1 fruit fly cellular context compared by ENCODE assay signal in genomic region chr3R:7144245-7144904, dm6.
TF ChIP-seq lines count a peak whose summit lies in the region.

Gene CG14610, minus strand, starts transcription at chr3R:7144295.
Gene CG2656, plus strand, starts transcription at chr3R:7144724.

TF ChIP-seq in whole organism, embryonic, 481 proteins besides CTCF, POLR2A, EP300 and RAD21 (continued from another document and continues in another):
- peak; percentile 50 for TF ChIP-seq zen (tag; optimal IDR thresholded peaks at IDR 0.05; lab: Kevin White, UChicago)
- peak; percentile 90 for TF ChIP-seq CG2199 (GFP tag; IDR thresholded peaks at IDR 0.05; lab: Robert Waterston, UW)
- TF ChIP-seq NfI (GFP tag; optimal IDR thresholded peaks at IDR 0.05; lab: Kevin White, UChicago): peak; percentile 80
- TF ChIP-seq Lhr (GFP tag; optimal IDR thresholded peaks at IDR 0.05; lab: Kevin White, UChicago): peak; percentile 42
- peak; percentile 73 for TF ChIP-seq Xrp1 (GFP tag; IDR thresholded peaks at IDR 0.05; lab: Robert Waterston, UW)
- TF ChIP-seq Doc3 (GFP tag; IDR thresholded peaks at IDR 0.05; lab: Robert Waterston, UW; ENCODE audit: partially characterized antibody): 0 out of 3 replicates have a peak, but pooled peaks have one; percentile 33
- peak; percentile 54 for TF ChIP-seq NK7.1 (GFP tag; optimal IDR thresholded peaks at IDR 0.05; lab: Kevin White, UChicago)
- peak; percentile 51; the same call in 2 of the 3 replicates for TF ChIP-seq knrl (GFP tag; IDR thresholded peaks at IDR 0.05; lab: Robert Waterston, UW; ENCODE audit: partially characterized antibody)
- peak; percentile 73 for TF ChIP-seq CG12391 (tag; optimal IDR thresholded peaks at IDR 0.05; lab: Kevin White, UChicago)
- TF ChIP-seq CG7372 (GFP tag; IDR thresholded peaks at IDR 0.05; lab: Robert Waterston, UW): no peak
- TF ChIP-seq CG30431 (GFP tag; optimal IDR thresholded peaks at IDR 0.05; lab: Kevin White, UChicago): peak; percentile 43
- peak; percentile 90 for TF ChIP-seq HLH54F (GFP tag; optimal IDR thresholded peaks at IDR 0.05; lab: Kevin White, UChicago)
- TF ChIP-seq CG15514 (GFP tag; optimal IDR thresholded peaks at IDR 0.05; lab: Kevin White, UChicago): peak; percentile 82
- TF ChIP-seq emc (GFP tag; optimal IDR thresholded peaks at IDR 0.05; lab: Kevin White, UChicago): peak; percentile 43
- TF ChIP-seq gro (GFP tag; optimal IDR thresholded peaks at IDR 0.05; lab: Kevin White, UChicago): peak; percentile 85
- peak; percentile 87 for TF ChIP-seq repo (GFP tag; optimal IDR thresholded peaks at IDR 0.05; lab: Kevin White, UChicago)
- TF ChIP-seq usp (GFP tag; optimal IDR thresholded peaks at IDR 0.05; lab: Kevin White, UChicago): no peak
- peak; percentile 94 for TF ChIP-seq MBD-R2 (GFP tag; IDR thresholded peaks at IDR 0.05; lab: Robert Waterston, UW)
- 0 out of 2 replicates have a peak, but pooled peaks have one; percentile 28 for TF ChIP-seq CG6689 (GFP tag; IDR thresholded peaks at IDR 0.05; lab: Robert Waterston, UW)
- peak; percentile 36 for TF ChIP-seq Oli (tag; optimal IDR thresholded peaks at IDR 0.05; lab: Kevin White, UChicago)
- TF ChIP-seq chn (GFP tag; optimal IDR thresholded peaks at IDR 0.05; lab: Kevin White, UChicago): peak; percentile 81
- no peak for TF ChIP-seq sim (GFP tag; IDR thresholded peaks at IDR 0.05; lab: Robert Waterston, UW)
- peak; percentile 68 for TF ChIP-seq nmo (GFP tag; optimal IDR thresholded peaks at IDR 0.05; lab: Kevin White, UChicago)
- TF ChIP-seq peb (GFP tag; IDR thresholded peaks at IDR 0.05; lab: Robert Waterston, UW): no peak
- TF ChIP-seq Hr51 (GFP tag; optimal IDR thresholded peaks at IDR 0.05; lab: Kevin White, UChicago): peak; percentile 44 to 82
- TF ChIP-seq Ets97D (GFP tag; optimal IDR thresholded peaks at IDR 0.05; lab: Kevin White, UChicago): peak; percentile 82
- TF ChIP-seq CG15479 (GFP tag; optimal IDR thresholded peaks at IDR 0.05; lab: Kevin White, UChicago): no peak
- TF ChIP-seq CG10959 (GFP tag; IDR thresholded peaks at IDR 0.05; lab: Robert Waterston, UW): peak; percentile 34; the same call in 1 of the 2 replicates
- TF ChIP-seq en (GFP tag; optimal IDR thresholded peaks at IDR 0.05; lab: Kevin White, UChicago): peak; percentile 59
- TF ChIP-seq CG12659 (GFP tag; optimal IDR thresholded peaks at IDR 0.05; lab: Kevin White, UChicago): peak; percentile 78
- peak; percentile 73 for TF ChIP-seq CG17829 (tag; optimal IDR thresholded peaks at IDR 0.05; lab: Kevin White, UChicago)
- no peak for TF ChIP-seq CG43689 (GFP tag; IDR thresholded peaks at IDR 0.05; lab: Robert Waterston, UW)
- TF ChIP-seq trem (tag; optimal IDR thresholded peaks at IDR 0.05; lab: Kevin White, UChicago): peak; percentile 100
- TF ChIP-seq Kr (GFP tag; optimal IDR thresholded peaks at IDR 0.05; lab: Kevin White, UChicago): no peak
- peak; percentile 78 for TF ChIP-seq caup (GFP tag; optimal IDR thresholded peaks at IDR 0.05; lab: Kevin White, UChicago; ENCODE audit: severe bottlenecking)
- TF ChIP-seq CG2889 (GFP tag; IDR thresholded peaks at IDR 0.05; lab: Robert Waterston, UW): no peak
- TF ChIP-seq CG7786 (GFP tag; optimal IDR thresholded peaks at IDR 0.05; lab: Kevin White, UChicago): peak; percentile 84
- peak; percentile 55 for TF ChIP-seq CG10462 (GFP tag; optimal IDR thresholded peaks at IDR 0.05; lab: Kevin White, UChicago)
- no peak for TF ChIP-seq jing (GFP tag; optimal IDR thresholded peaks at IDR 0.05; lab: Kevin White, UChicago)
- no peak for TF ChIP-seq CG6254 (GFP tag; optimal IDR thresholded peaks at IDR 0.05; lab: Kevin White, UChicago)
- TF ChIP-seq CG4854 (GFP tag; optimal IDR thresholded peaks at IDR 0.05; lab: Kevin White, UChicago): peak; percentile 62
- peak; percentile 53; the same call in 1 of the 2 replicates for TF ChIP-seq lmd (GFP tag; IDR thresholded peaks at IDR 0.05; lab: Robert Waterston, UW)
- no peak for TF ChIP-seq nerfin-2 (GFP tag; IDR thresholded peaks at IDR 0.05; lab: Robert Waterston, UW; ENCODE audit: partially characterized antibody)
- no peak; the same call in 1 of the 2 replicates for TF ChIP-seq CG4360 (GFP tag; IDR thresholded peaks at IDR 0.05; lab: Robert Waterston, UW)
- no peak for TF ChIP-seq CG5180 (GFP tag; optimal IDR thresholded peaks at IDR 0.05; lab: Kevin White, UChicago)
- peak; percentile 68 for TF ChIP-seq CG9876 (GFP tag; optimal IDR thresholded peaks at IDR 0.05; lab: Kevin White, UChicago)
- no peak for TF ChIP-seq CG7357 (GFP tag; IDR thresholded peaks at IDR 0.05; lab: Robert Waterston, UW)
- peak; percentile 96 for TF ChIP-seq sens (GFP tag; lab: Kevin White, UChicago)
- peak; percentile 78 for TF ChIP-seq CG7987 (GFP tag; optimal IDR thresholded peaks at IDR 0.05; lab: Kevin White, UChicago)
- TF ChIP-seq E2f1 (GFP tag; IDR thresholded peaks at IDR 0.05; lab: Robert Waterston, UW): peak; percentile 26; the same call in 1 of the 2 replicates
- peak; percentile 16 for TF ChIP-seq twi (tag; optimal IDR thresholded peaks at IDR 0.05; lab: Kevin White, UChicago)
- peak; percentile 24; the same call in 1 of the 2 replicates for TF ChIP-seq CG5953 (GFP tag; IDR thresholded peaks at IDR 0.05; lab: Robert Waterston, UW)
- TF ChIP-seq CG15269 (tag; optimal IDR thresholded peaks at IDR 0.05; lab: Kevin White, UChicago): no peak
- peak; percentile 82 for TF ChIP-seq shn (GFP tag; optimal IDR thresholded peaks at IDR 0.05; lab: Kevin White, UChicago)
- TF ChIP-seq Dbx (GFP tag; IDR thresholded peaks at IDR 0.05; lab: Robert Waterston, UW): peak; percentile 67
- no peak for TF ChIP-seq slou (GFP tag; optimal IDR thresholded peaks at IDR 0.05; lab: Kevin White, UChicago)
- peak; percentile 93 for TF ChIP-seq pzg (GFP tag; optimal IDR thresholded peaks at IDR 0.05; lab: Kevin White, UChicago)
- TF ChIP-seq chif (GFP tag; optimal IDR thresholded peaks at IDR 0.05; lab: Kevin White, UChicago): peak; percentile 67 to 85
- TF ChIP-seq ERR (GFP tag; optimal IDR thresholded peaks at IDR 0.05; lab: Kevin White, UChicago): peak; percentile 75
- TF ChIP-seq CG10366 (GFP tag; IDR thresholded peaks at IDR 0.05; lab: Robert Waterston, UW): peak; percentile 61
- TF ChIP-seq CG16863 (GFP tag; optimal IDR thresholded peaks at IDR 0.05; lab: Kevin White, UChicago): peak; percentile 81
- peak; percentile 53 for TF ChIP-seq CG13424 (tag; optimal IDR thresholded peaks at IDR 0.05; lab: Kevin White, UChicago)
- TF ChIP-seq B-H2 (GFP tag; optimal IDR thresholded peaks at IDR 0.05; lab: Kevin White, UChicago): peak; percentile 80
- TF ChIP-seq vvl (GFP tag; IDR thresholded peaks at IDR 0.05; lab: Robert Waterston, UW): peak; percentile 93
- TF ChIP-seq Rx (GFP tag; IDR thresholded peaks at IDR 0.05; lab: Robert Waterston, UW): peak; percentile 38; the same call in 1 of the 2 replicates
- TF ChIP-seq Neu2 (GFP tag; optimal IDR thresholded peaks at IDR 0.05; lab: Kevin White, UChicago; ENCODE audit: borderline replicate concordance): no peak
- TF ChIP-seq Nf-YA (GFP tag; IDR thresholded peaks at IDR 0.05; lab: Robert Waterston, UW): peak; percentile 25; the same call in 1 of the 2 replicates
- peak; percentile 58 for TF ChIP-seq grau (tag; optimal IDR thresholded peaks at IDR 0.05; lab: Kevin White, UChicago)
- peak; percentile 91 for TF ChIP-seq tin (GFP tag; optimal IDR thresholded peaks at IDR 0.05; lab: Kevin White, UChicago)
- peak; percentile 25 for TF ChIP-seq Elba2 (GFP tag; optimal IDR thresholded peaks at IDR 0.05; lab: Kevin White, UChicago)
- peak; percentile 49 for TF ChIP-seq CG3281 (GFP tag; optimal IDR thresholded peaks at IDR 0.05; lab: Kevin White, UChicago)
- TF ChIP-seq eyg (GFP tag; optimal IDR thresholded peaks at IDR 0.05; lab: Kevin White, UChicago): peak; percentile 48
- TF ChIP-seq otp (GFP tag; IDR thresholded peaks at IDR 0.05; lab: Robert Waterston, UW): 0 out of 3 replicates have a peak, but pooled peaks have one; percentile 34
- TF ChIP-seq CG32767 (GFP tag; IDR thresholded peaks at IDR 0.05; lab: Robert Waterston, UW): no peak
- peak; percentile 31; the same call in 1 of the 2 replicates for TF ChIP-seq Taf1 (GFP tag; IDR thresholded peaks at IDR 0.05; lab: Robert Waterston, UW)
- peak; percentile 96 for TF ChIP-seq CG17186 (GFP tag; optimal IDR thresholded peaks at IDR 0.05; lab: Kevin White, UChicago)
- TF ChIP-seq CG18764 (GFP tag; optimal IDR thresholded peaks at IDR 0.05; lab: Kevin White, UChicago): peak; percentile 78
- no peak for TF ChIP-seq CG13894 (tag; optimal IDR thresholded peaks at IDR 0.05; lab: Kevin White, UChicago)
- TF ChIP-seq ewg (GFP tag; optimal IDR thresholded peaks at IDR 0.05; lab: Kevin White, UChicago): peak; percentile 73
- TF ChIP-seq Dad (GFP tag; optimal IDR thresholded peaks at IDR 0.05; lab: Kevin White, UChicago): peak; percentile 83
- peak; percentile 88 for TF ChIP-seq pum (GFP tag; optimal IDR thresholded peaks at IDR 0.05; lab: Kevin White, UChicago)
- no peak for TF ChIP-seq wor (GFP tag; IDR thresholded peaks at IDR 0.05; lab: Robert Waterston, UW)
- TF ChIP-seq Bdp1 (GFP tag; optimal IDR thresholded peaks at IDR 0.05; lab: Kevin White, UChicago): peak; percentile 84
- TF ChIP-seq CG2116 (GFP tag; optimal IDR thresholded peaks at IDR 0.05; lab: Kevin White, UChicago): peak; percentile 69
- TF ChIP-seq CG1792 (GFP tag; optimal IDR thresholded peaks at IDR 0.05; lab: Kevin White, UChicago): peak; percentile 84
- TF ChIP-seq CG2202 (tag; optimal IDR thresholded peaks at IDR 0.05; lab: Kevin White, UChicago): peak; percentile 46
- peak; percentile 57 for TF ChIP-seq NC2α (GFP tag; optimal IDR thresholded peaks at IDR 0.05; lab: Kevin White, UChicago)
- TF ChIP-seq CG8924 (tag; optimal IDR thresholded peaks at IDR 0.05; lab: Kevin White, UChicago): peak; percentile 42
- TF ChIP-seq bbx (GFP tag; IDR thresholded peaks at IDR 0.05; lab: Robert Waterston, UW; ENCODE audit: partially characterized antibody): peak; percentile 75
- peak; percentile 74 for TF ChIP-seq CG1024 (GFP tag; IDR thresholded peaks at IDR 0.05; lab: Robert Waterston, UW)
- no peak; the same call in 1 of the 2 replicates for TF ChIP-seq gt (GFP tag; IDR thresholded peaks at IDR 0.05; lab: Robert Waterston, UW)
- TF ChIP-seq tx (GFP tag; optimal IDR thresholded peaks at IDR 0.05; lab: Kevin White, UChicago): peak; percentile 81
- TF ChIP-seq CG12236 (GFP tag; optimal IDR thresholded peaks at IDR 0.05; lab: Kevin White, UChicago): peak; percentile 50
- 0 out of 2 replicates have a peak, but pooled peaks have one; percentile 16 for TF ChIP-seq Adf1 (GFP tag; IDR thresholded peaks at IDR 0.05; lab: Robert Waterston, UW)
- peak; percentile 27 for TF ChIP-seq CG34376 (GFP tag; optimal IDR thresholded peaks at IDR 0.05; lab: Kevin White, UChicago)
- peak; percentile 3 for TF ChIP-seq Usf (GFP tag; optimal IDR thresholded peaks at IDR 0.05; lab: Kevin White, UChicago)
- TF ChIP-seq H2.0 (GFP tag; IDR thresholded peaks at IDR 0.05; lab: Robert Waterston, UW): peak; percentile 61; the same call in 1 of the 2 replicates
- TF ChIP-seq CG8765 (GFP tag; IDR thresholded peaks at IDR 0.05; lab: Robert Waterston, UW): peak; percentile 20; the same call in 1 of the 2 replicates
- TF ChIP-seq Meics (GFP tag; optimal IDR thresholded peaks at IDR 0.05; lab: Kevin White, UChicago): no peak
- no peak for TF ChIP-seq sima (GFP tag; optimal IDR thresholded peaks at IDR 0.05; lab: Kevin White, UChicago)
- peak; percentile 36; the same call in 1 of the 3 replicates for TF ChIP-seq CG34422 (GFP tag; IDR thresholded peaks at IDR 0.05; lab: Robert Waterston, UW)
- peak; percentile 25 for TF ChIP-seq CG33557 (GFP tag; optimal IDR thresholded peaks at IDR 0.05; lab: Kevin White, UChicago)
- no peak for TF ChIP-seq CG14860 (GFP tag; IDR thresholded peaks at IDR 0.05; lab: Robert Waterston, UW; ENCODE audit: partially characterized antibody)
- TF ChIP-seq CG30020 (tag; optimal IDR thresholded peaks at IDR 0.05; lab: Kevin White, UChicago): peak; percentile 17
- TF ChIP-seq unpg (GFP tag; optimal IDR thresholded peaks at IDR 0.05; lab: Kevin White, UChicago): peak; percentile 54
- no peak for TF ChIP-seq Dek (tag; optimal IDR thresholded peaks at IDR 0.05; lab: Kevin White, UChicago)
- TF ChIP-seq org-1 (GFP tag; optimal IDR thresholded peaks at IDR 0.05; lab: Kevin White, UChicago): peak; percentile 43
- TF ChIP-seq CG12071 (GFP tag; optimal IDR thresholded peaks at IDR 0.05; lab: Kevin White, UChicago): peak; percentile 35
- TF ChIP-seq CG9727 (GFP tag; optimal IDR thresholded peaks at IDR 0.05; lab: Kevin White, UChicago): peak; percentile 45
- peak; percentile 82 for TF ChIP-seq CHES-1-like (GFP tag; optimal IDR thresholded peaks at IDR 0.05; lab: Kevin White, UChicago)
- no peak for TF ChIP-seq Nf-YB (GFP tag; optimal IDR thresholded peaks at IDR 0.05; lab: Kevin White, UChicago)
- TF ChIP-seq CG1233 (GFP tag; optimal IDR thresholded peaks at IDR 0.05; lab: Kevin White, UChicago): peak; percentile 32
- TF ChIP-seq sug (tag; optimal IDR thresholded peaks at IDR 0.05; lab: Kevin White, UChicago): peak; percentile 48
- TF ChIP-seq CoRest (tag; optimal IDR thresholded peaks at IDR 0.05; lab: Kevin White, UChicago): peak; percentile 56
- TF ChIP-seq CG6683 (GFP tag; optimal IDR thresholded peaks at IDR 0.05; lab: Kevin White, UChicago): peak; percentile 27
- peak; percentile 68 for TF ChIP-seq CG13123 (GFP tag; optimal IDR thresholded peaks at IDR 0.05; lab: Kevin White, UChicago)
- TF ChIP-seq Hey (tag; optimal IDR thresholded peaks at IDR 0.05; lab: Kevin White, UChicago): no peak
- peak; percentile 62 for TF ChIP-seq Fer3 (tag; optimal IDR thresholded peaks at IDR 0.05; lab: Kevin White, UChicago)
- TF ChIP-seq CG1603 (tag; optimal IDR thresholded peaks at IDR 0.05; lab: Kevin White, UChicago): peak; percentile 94
- peak; percentile 54; the same call in 1 of the 2 replicates for TF ChIP-seq Atf6 (GFP tag; IDR thresholded peaks at IDR 0.05; lab: Robert Waterston, UW)
- peak; percentile 80 for TF ChIP-seq CG1602 (GFP tag; optimal IDR thresholded peaks at IDR 0.05; lab: Kevin White, UChicago)
- TF ChIP-seq oc (tag; optimal IDR thresholded peaks at IDR 0.05; lab: Kevin White, UChicago): no peak
- peak; percentile 67 for TF ChIP-seq NFAT (GFP tag; IDR thresholded peaks at IDR 0.05; lab: Robert Waterston, UW)
- TF ChIP-seq row (GFP tag; IDR thresholded peaks at IDR 0.05; lab: Robert Waterston, UW): peak; percentile 48
- no peak for TF ChIP-seq CG10274 (GFP tag; optimal IDR thresholded peaks at IDR 0.05; lab: Kevin White, UChicago)
- no peak for TF ChIP-seq C15 (GFP tag; IDR thresholded peaks at IDR 0.05; lab: Robert Waterston, UW)
- peak; percentile 28; the same call in 2 of the 3 replicates for TF ChIP-seq CG34224 (GFP tag; IDR thresholded peaks at IDR 0.05; lab: Robert Waterston, UW; ENCODE audit: partially characterized antibody)
- peak; percentile 66 for TF ChIP-seq CG17359 (tag; optimal IDR thresholded peaks at IDR 0.05; lab: Kevin White, UChicago)
